Fruit fly (Drosophila melanogaster) whole organism, embryonic: ENCODE data around the gene Hpd.
A peak's percentile ranks its signal among the peaks of the same experiment; 100 is the strongest.

Experiments
- Antp ChIP-seq: fragments of 200-800 bp; sonication (Bioruptor generic); optimal IDR thresholded peaks from 3 replicates; lab custom pipeline; 2016; ENCODE audit warnings: missing biosample characterization, missing genetic modification characterization
- Atf6 ChIP-seq: fragments of 200-800 bp; sonication (Bioruptor generic); IDR thresholded peaks from 2 replicates; pipeline ENCODE4 v1.3.6; 2022; ENCODE audit warnings: missing biosample characterization, missing genetic modification characterization
- CG10147 ChIP-seq: fragments of 200-800 bp; sonication (Bioruptor generic); optimal IDR thresholded peaks from 2 replicates; lab custom pipeline; 2019; ENCODE audit warnings: missing biosample characterization, mild to moderate bottlenecking, missing genetic modification characterization, moderate library complexity
- CG10543 ChIP-seq: fragments of 200-800 bp; sonication (Bioruptor generic); optimal IDR thresholded peaks from 3 replicates; lab custom pipeline; 2017; ENCODE audit warnings: missing biosample characterization, mild to moderate bottlenecking, missing genetic modification characterization, moderate library complexity
- CG10959 ChIP-seq: fragments of 200-800 bp; sonication (Bioruptor generic); IDR thresholded peaks from 2 replicates; pipeline ENCODE4 v1.3.6; 2022; ENCODE audit warnings: missing biosample characterization, missing genetic modification characterization
- CG10979 ChIP-seq: fragments of 200-800 bp; sonication (Bioruptor generic); optimal IDR thresholded peaks from 2 replicates; lab custom pipeline; 2018; ENCODE audit warnings: missing biosample characterization, mild to moderate bottlenecking, missing genetic modification characterization, moderate library complexity
- CG11247 ChIP-seq: fragments of 200-800 bp; sonication (Bioruptor generic); IDR thresholded peaks from 2 replicates; pipeline ENCODE4 v1.3.6; 2022; ENCODE audit warnings: missing biosample characterization, missing genetic modification characterization
- CG11723 ChIP-seq: fragments of 200-800 bp; sonication (Bioruptor generic); optimal IDR thresholded peaks from 2 replicates; lab custom pipeline; 2017; ENCODE audit warnings: missing biosample characterization, mild to moderate bottlenecking, missing genetic modification characterization
- CG12219 ChIP-seq: fragments of 200-800 bp; sonication (Bioruptor generic); optimal IDR thresholded peaks from 3 replicates; lab custom pipeline; 2018; ENCODE audit warnings: missing biosample characterization, mild to moderate bottlenecking, missing genetic modification characterization
- CG12659 ChIP-seq: fragments of 200-800 bp; sonication (Bioruptor generic); optimal IDR thresholded peaks from 3 replicates; lab custom pipeline; 2017; ENCODE audit warnings: mild to moderate bottlenecking, missing biosample characterization, missing genetic modification reagents, missing genetic modification characterization
- CG12744 ChIP-seq: fragments of 200-800 bp; sonication (Bioruptor generic); optimal IDR thresholded peaks from 2 replicates; lab custom pipeline; 2016; ENCODE audit warnings: missing biosample characterization, missing genetic modification characterization
- CG13775 ChIP-seq: fragments of 200-800 bp; sonication (Bioruptor generic); optimal IDR thresholded peaks from 3 replicates; lab custom pipeline; 2017; ENCODE audit warnings: missing biosample characterization, mild to moderate bottlenecking, missing genetic modification characterization
- CG17186 ChIP-seq: fragments of 200-800 bp; sonication (Bioruptor generic); optimal IDR thresholded peaks from 3 replicates; lab custom pipeline; 2017; ENCODE audit warnings: missing biosample characterization, missing genetic modification reagents, missing genetic modification characterization
- CG2712 ChIP-seq: fragments of 200-800 bp; optimal IDR thresholded peaks from 3 replicates; lab custom pipeline; 2019; ENCODE audit warnings: missing biosample characterization, mild to moderate bottlenecking, missing genetic modification characterization, moderate library complexity
- CG2889 ChIP-seq: fragments of 200-800 bp; sonication (Bioruptor generic); IDR thresholded peaks from 3 replicates; pipeline ENCODE4 v1.3.6; 2022; ENCODE audit warnings: missing biosample characterization, missing genetic modification characterization
- CG3163 ChIP-seq: fragments of 200-800 bp; sonication (Bioruptor generic); optimal IDR thresholded peaks from 3 replicates; lab custom pipeline; 2016; ENCODE audit warnings: missing biosample characterization, missing genetic modification characterization
- CG3281 ChIP-seq: fragments of 200-800 bp; sonication (Bioruptor generic); optimal IDR thresholded peaks from 3 replicates; lab custom pipeline; 2017; ENCODE audit warnings: missing biosample characterization, mild to moderate bottlenecking, missing genetic modification characterization
- CG6683 ChIP-seq: fragments of 200-800 bp; sonication (Bioruptor generic); optimal IDR thresholded peaks from 2 replicates; lab custom pipeline; 2017; ENCODE audit warnings: missing biosample characterization, mild to moderate bottlenecking, missing genetic modification characterization, missing genetic modification reagents
- CG6813 ChIP-seq: fragments of 200-800 bp; sonication (Bioruptor generic); optimal IDR thresholded peaks from 2 replicates; lab custom pipeline; 2017; ENCODE audit warnings: missing biosample characterization, missing genetic modification characterization, mild to moderate bottlenecking, moderate library complexity, missing genetic modification reagents
- CG7839 ChIP-seq: fragments of 200-800 bp; sonication (Bioruptor generic); optimal IDR thresholded peaks from 3 replicates; lab custom pipeline; 2018; ENCODE audit warnings: missing biosample characterization, mild to moderate bottlenecking, missing genetic modification characterization, moderate library complexity
- CG7963 ChIP-seq: fragments of 200-800 bp; sonication (Bioruptor generic); IDR thresholded peaks from 3 replicates; pipeline ENCODE4 v1.3.6; 2022; ENCODE audit warnings: missing biosample characterization, missing genetic modification characterization; ENCODE audit not compliant: partially characterized antibody
- CG8388 ChIP-seq: fragments of 200-800 bp; sonication (Bioruptor generic); optimal IDR thresholded peaks from 2 replicates; lab custom pipeline; 2019; ENCODE audit warnings: missing biosample characterization, mild to moderate bottlenecking, missing genetic modification characterization, moderate library complexity
- CG9932 ChIP-seq: fragments of 200-800 bp; sonication (Bioruptor generic); IDR thresholded peaks from 2 replicates; pipeline ENCODE4 v1.3.6; 2022; ENCODE audit warnings: missing biosample characterization, missing genetic modification characterization
- Gug ChIP-seq: fragments of 200-800 bp; sonication (Bioruptor generic); IDR thresholded peaks from 4 replicates; pipeline ENCODE4 v1.3.6; 2022; ENCODE audit warnings: missing biosample characterization, missing genetic modification characterization
- Hr78 ChIP-seq, 2 experiments: fragments of 200-800 bp in 1 of 2; fragments of >200 bp in 1 of 2; sonication (Bioruptor generic) in 1 of 2; optimal IDR thresholded peaks; 2 replicates each; lab custom pipeline; 2017 to 2019; ENCODE audit warnings: missing biosample characterization in 2 of 2, missing genetic modification characterization in 2 of 2, mild to moderate bottlenecking in 1 of 2, moderate library complexity in 1 of 2
- NFAT ChIP-seq: fragments of 200-800 bp; sonication (Bioruptor generic); IDR thresholded peaks from 2 replicates; pipeline ENCODE4 v1.3.6; 2022; ENCODE audit warnings: missing biosample characterization, missing genetic modification characterization
- Oli ChIP-seq: fragments of 200-800 bp; sonication (Bioruptor generic); optimal IDR thresholded peaks from 2 replicates; lab custom pipeline; 2018; ENCODE audit warnings: missing biosample characterization, mild to moderate bottlenecking, missing genetic modification characterization, moderate library complexity
- Taf1 ChIP-seq: fragments of 200-800 bp; sonication (Bioruptor generic); IDR thresholded peaks from 2 replicates; pipeline ENCODE4 v1.3.6; 2022; ENCODE audit warnings: missing biosample characterization, missing genetic modification characterization
- Tbp ChIP-seq: fragments of >200 bp; optimal IDR thresholded peaks from 2 replicates; lab custom pipeline; 2018; ENCODE audit warnings: missing biosample characterization, missing genetic modification characterization
- ab ChIP-seq: fragments of 200-800 bp; sonication (Bioruptor generic); optimal IDR thresholded peaks from 2 replicates; lab custom pipeline; 2016; ENCODE audit warnings: missing biosample characterization, missing genetic modification characterization
- bab2 ChIP-seq: fragments of 200-800 bp; sonication (Bioruptor generic); optimal IDR thresholded peaks from 2 replicates; lab custom pipeline; 2016; ENCODE audit warnings: missing biosample characterization, missing genetic modification characterization
- chif ChIP-seq, 2 experiments: fragments of 200-800 bp; sonication (Bioruptor generic); optimal IDR thresholded peaks; 3 replicates each; lab custom pipeline; 2016; ENCODE audit warnings: missing biosample characterization in 2 of 2, missing genetic modification characterization in 2 of 2
- dan ChIP-seq: fragments of 200-800 bp; sonication (Bioruptor generic); IDR thresholded peaks from 2 replicates; pipeline ENCODE4 v1.3.6; 2022; ENCODE audit warnings: missing biosample characterization, missing genetic modification characterization
- fd64A ChIP-seq: fragments of 200-800 bp; sonication (Bioruptor generic); optimal IDR thresholded peaks from 3 replicates; lab custom pipeline; 2018; ENCODE audit warnings: missing biosample characterization, mild to moderate bottlenecking, missing genetic modification characterization
- gsb ChIP-seq: fragments of 200-800 bp; sonication (Bioruptor generic); IDR thresholded peaks from 2 replicates; pipeline ENCODE4 v1.3.6; 2022; ENCODE audit warnings: missing biosample characterization, missing genetic modification characterization
- gsb-n ChIP-seq: fragments of 200-800 bp; sonication (Bioruptor generic); optimal IDR thresholded peaks from 3 replicates; lab custom pipeline; 2018; ENCODE audit warnings: missing biosample characterization, mild to moderate bottlenecking, missing genetic modification characterization
- mam ChIP-seq: fragments of 200-800 bp; sonication (Bioruptor generic); optimal IDR thresholded peaks from 3 replicates; lab custom pipeline; 2016; ENCODE audit warnings: missing biosample characterization, missing genetic modification characterization
- mld ChIP-seq: fragments of 200-800 bp; sonication (Bioruptor generic); IDR thresholded peaks from 3 replicates; pipeline ENCODE4 v1.3.6; 2022; ENCODE audit warnings: missing biosample characterization, missing genetic modification characterization; ENCODE audit not compliant: partially characterized antibody
- nerfin-2 ChIP-seq: fragments of 200-800 bp; sonication (Bioruptor generic); IDR thresholded peaks from 2 replicates; pipeline ENCODE4 v1.3.6; 2022; ENCODE audit warnings: missing biosample characterization, missing genetic modification characterization; ENCODE audit not compliant: partially characterized antibody
- onecut ChIP-seq: fragments of 200-800 bp; sonication (Bioruptor generic); IDR thresholded peaks from 2 replicates; pipeline ENCODE4 v1.3.6; 2022; ENCODE audit warnings: missing biosample characterization, missing genetic modification characterization
- repo ChIP-seq: fragments of 200-800 bp; sonication (Bioruptor generic); optimal IDR thresholded peaks from 2 replicates; lab custom pipeline; 2016; ENCODE audit warnings: missing biosample characterization, missing genetic modification characterization
- sisA ChIP-seq: fragments of 200-800 bp; sonication (Bioruptor generic); IDR thresholded peaks from 2 replicates; pipeline ENCODE4 v1.3.6; 2022; ENCODE audit warnings: missing biosample characterization, missing genetic modification characterization
- slbo ChIP-seq: fragments of 200-800 bp; sonication (Bioruptor generic); IDR thresholded peaks from 2 replicates; pipeline ENCODE4 v1.3.6; 2022; ENCODE audit warnings: missing biosample characterization, missing genetic modification characterization
- sna ChIP-seq: fragments of 200-800 bp; sonication (Bioruptor generic); IDR thresholded peaks from 2 replicates; pipeline ENCODE4 v1.3.6; 2022; ENCODE audit warnings: missing biosample characterization, missing genetic modification characterization; ENCODE audit not compliant: partially characterized antibody
- sug ChIP-seq: fragments of 200-800 bp; optimal IDR thresholded peaks from 2 replicates; lab custom pipeline; 2019; ENCODE audit warnings: missing biosample characterization, mild to moderate bottlenecking, missing genetic modification characterization, moderate library complexity
- tgo ChIP-seq: fragments of 200-800 bp; sonication (Bioruptor generic); IDR thresholded peaks from 3 replicates; pipeline ENCODE4 v1.3.6; 2022; ENCODE audit warnings: missing biosample characterization, missing genetic modification characterization
- twi ChIP-seq: fragments of 200-800 bp; optimal IDR thresholded peaks from 2 replicates; lab custom pipeline; 2019; ENCODE audit warnings: missing biosample characterization, mild to moderate bottlenecking, missing genetic modification characterization, moderate library complexity
- vvl ChIP-seq: fragments of 200-800 bp; sonication (Bioruptor generic); IDR thresholded peaks from 2 replicates; pipeline ENCODE4 v1.3.6; 2022; ENCODE audit warnings: missing biosample characterization, missing genetic modification characterization
- yki ChIP-seq: fragments of >200 bp; optimal IDR thresholded peaks from 3 replicates; lab custom pipeline; 2018

Gene Hpd

dm6 chr3L:20473021-20473799, 33.5 kb upstream of the Hpd start, which contains the start of the genes CG32428 and CG5969 (continued):
- TF ChIP-seq sisA (GFP tag; lab: Robert Waterston, UW) (peak; percentile 37; the same call in 1 of the 2 replicates), slbo (peak; percentile 89), CG10979 (tag; lab: Kevin White, UChicago) (no peak), CG12219 (GFP tag; lab: Kevin White, UChicago) (no peak), CG9932 (GFP tag; lab: Robert Waterston, UW) (peak; percentile 80), Gug (GFP tag; lab: Robert Waterston, UW) (peak; percentile 50; the same call in 3 of the 4 replicates), fd64A (GFP tag; lab: Kevin White, UChicago) (no peak), Hr78 (GFP tag; optimal IDR thresholded peaks at IDR 0.05; lab: Kevin White, UChicago) (no peak), CG13775 (peak; percentile 58), Taf1 (GFP tag; lab: Robert Waterston, UW) (peak; percentile 49), CG11723 (GFP tag; lab: Kevin White, UChicago) (no peak), CG12744 (GFP tag; lab: Kevin White, UChicago) (no peak), CG2712 (tag; lab: Kevin White, UChicago) (peak; percentile 69), CG7963 (GFP tag; lab: Robert Waterston, UW) (no peak), gsb (GFP tag; lab: Robert Waterston, UW) (0 out of 2 replicates have a peak, but pooled peaks have one; percentile 23), CG8388 (GFP tag; lab: Kevin White, UChicago) (peak; percentile 21), Antp (GFP tag; lab: Kevin White, UChicago) (no peak), sna (GFP tag; lab: Robert Waterston, UW) (no peak), CG12659 (GFP tag; lab: Kevin White, UChicago) (peak; percentile 72), vvl (GFP tag; lab: Robert Waterston, UW) (peak; percentile 72), repo (GFP tag; lab: Kevin White, UChicago) (no peak), CG3163 (GFP tag; lab: Kevin White, UChicago) (no peak), CG6683 (GFP tag; lab: Kevin White, UChicago) (no peak), CG6813 (GFP tag; lab: Kevin White, UChicago) (peak; percentile 20), ab (GFP tag; lab: Kevin White, UChicago) (no peak), CG10147 (GFP tag; lab: Kevin White, UChicago) (peak; percentile 65), Atf6 (GFP tag; lab: Robert Waterston, UW) (peak; percentile 9; the same call in 1 of the 2 replicates), dan (GFP tag; lab: Robert Waterston, UW) (no peak), tgo (peak; percentile 60), gsb-n (tag; lab: Kevin White, UChicago) (peak; percentile 42), yki (lab: Kevin White, UChicago) (no peak), CG11247 (GFP tag; lab: Robert Waterston, UW) (peak; percentile 61), chif (GFP tag; optimal IDR thresholded peaks at IDR 0.05; lab: Kevin White, UChicago) (no peak), CG10543 (GFP tag; lab: Kevin White, UChicago) (no peak), twi (tag; lab: Kevin White, UChicago) (peak; percentile 14), mld (GFP tag; lab: Robert Waterston, UW) (no peak), sug (tag; lab: Kevin White, UChicago) (peak; percentile 58), CG17186 (GFP tag; lab: Kevin White, UChicago) (no peak), CG7839 (tag; lab: Kevin White, UChicago) (peak; percentile 76), NFAT (GFP tag; lab: Robert Waterston, UW) (peak; percentile 71), CG3281 (GFP tag; lab: Kevin White, UChicago) (peak; percentile 63), CG2889 (GFP tag; lab: Robert Waterston, UW) (no peak; the same call in 2 of the 3 replicates), CG10959 (no peak), mam (peak; percentile 43), bab2 (GFP tag; lab: Kevin White, UChicago) (no peak), nerfin-2 (no peak), onecut (GFP tag; lab: Robert Waterston, UW) (peak; percentile 22; the same call in 1 of the 2 replicates), Oli (tag; lab: Kevin White, UChicago) (peak; percentile 48), Tbp (GFP tag; lab: Kevin White, UChicago) (no peak)
